Fruit fly (Drosophila melanogaster): ENCODE data around the gene CG13405.

DNA sequence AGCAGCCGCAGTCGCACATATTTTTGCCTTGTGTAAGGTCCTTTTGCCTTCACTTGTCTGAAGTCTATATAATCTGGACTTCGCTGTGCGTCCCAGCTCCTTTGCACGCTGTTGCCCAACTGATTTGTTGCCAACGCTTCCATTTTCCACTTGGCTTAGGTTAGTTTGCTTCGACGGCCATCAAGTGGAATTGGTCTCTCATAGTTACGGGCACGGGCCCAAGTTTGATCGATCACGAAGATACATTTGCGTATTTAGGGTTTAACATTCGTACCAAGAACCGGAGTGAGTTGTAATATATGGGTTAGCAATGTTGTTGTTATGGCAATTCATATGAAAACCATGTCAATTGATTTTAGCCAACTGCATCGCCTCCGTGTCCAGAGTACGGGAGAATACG is 20.5 kb downstream of the CG13405 start, which contains the start of gene CG43149:
- TF ChIP-seq Ets98B (GFP tag; IDR thresholded peaks at IDR 0.05) = no peak
- TF ChIP-seq Pif1B (GFP tag; optimal IDR thresholded peaks at IDR 0.05) = no peak
- TF ChIP-seq D1 (tag; optimal IDR thresholded peaks at IDR 0.05) = no peak
- TF ChIP-seq CG17806 (tag; optimal IDR thresholded peaks at IDR 0.05) = no peak
- no peak for TF ChIP-seq CG8159 (tag; optimal IDR thresholded peaks at IDR 0.05)
- TF ChIP-seq CG32121 (GFP tag; IDR thresholded peaks at IDR 0.05) = no peak
- TF ChIP-seq gl (tag; optimal IDR thresholded peaks at IDR 0.05) = no peak
- no peak for TF ChIP-seq EcR (GFP tag; optimal IDR thresholded peaks at IDR 0.05)
- no peak for TF ChIP-seq CG9948 (tag; optimal IDR thresholded peaks at IDR 0.05)
- TF ChIP-seq CG13204 (GFP tag; optimal IDR thresholded peaks at IDR 0.05) = no peak
- no peak for TF ChIP-seq Snoo (tag; optimal IDR thresholded peaks at IDR 0.05)
- no peak for TF ChIP-seq CG12605 (GFP tag; IDR thresholded peaks at IDR 0.05)
- TF ChIP-seq CG14655 (GFP tag; optimal IDR thresholded peaks at IDR 0.05) = no peak
- no peak for TF ChIP-seq CG4496 (GFP tag; IDR thresholded peaks at IDR 0.05)
